Worm (Caenorhabditis elegans) whole organism, young adult: ENCODE data around the gene F49C12.4.

Experiments used
- B0019.2 ChIP-seq: fragments of 200-800 bp; sonication (Bioruptor generic); conservative IDR thresholded peaks from 2 replicates; pipeline ENCODE4 v1.3.6; 2022; ENCODE audit warnings: missing genetic modification reagents, missing genetic modification characterization, missing compliant biosample characterization
- B0336.3 ChIP-seq: fragments of 200-800 bp; sonication (Bioruptor generic); IDR thresholded peaks from 2 replicates; pipeline ENCODE4 v1.3.6; 2022; ENCODE audit warnings: missing genetic modification characterization, missing compliant biosample characterization
- F39B2.1 ChIP-seq: fragments of 200-800 bp; sonication (Bioruptor generic); IDR thresholded peaks from 2 replicates; pipeline ENCODE4 v1.3.6; 2022; ENCODE audit warnings: missing genetic modification reagents, missing genetic modification characterization, missing compliant biosample characterization
- F52B5.7 ChIP-seq: sonication (generic microtip); optimal IDR thresholded peaks from 2 replicates; lab custom pipeline; 2016; ENCODE audit warnings: mild to moderate bottlenecking, missing genetic modification characterization, missing compliant biosample characterization
- Y53G8AR.9 ChIP-seq: fragments of 200-800 bp; sonication (Bioruptor generic); conservative IDR thresholded peaks from 2 replicates; pipeline ENCODE4 v1.3.6; 2022; ENCODE audit warnings: missing genetic modification reagents, missing genetic modification characterization, missing compliant biosample characterization
- akir-1 ChIP-seq: fragments of 200-800 bp; sonication (Bioruptor generic); optimal IDR thresholded peaks from 2 replicates; lab custom pipeline; 2018; ENCODE audit warnings: mild to moderate bottlenecking, missing genetic modification characterization, moderate library complexity, missing compliant biosample characterization
- ama-1 ChIP-seq, 3 experiments: fragments of 150-350 bp in 1 of 3; sonication (generic microtip) in 2 of 3; optimal IDR thresholded peaks; 2 replicates each; lab custom pipeline; 2014 to 2018; ENCODE audit warnings: missing biosample characterization in 2 of 3, missing genetic modification characterization in 2 of 3, missing genetic modification reagents in 2 of 3
- aptf-2 ChIP-seq: fragments of 200-800 bp; sonication (Bioruptor generic); conservative IDR thresholded peaks from 2 replicates; pipeline ENCODE4 v1.3.6; 2022; ENCODE audit warnings: missing genetic modification reagents, missing genetic modification characterization, missing compliant biosample characterization
- atf-7 ChIP-seq: sonication (generic microtip); optimal IDR thresholded peaks from 2 replicates; lab custom pipeline; 2017; ENCODE audit warnings: mild to moderate bottlenecking, missing genetic modification characterization, missing compliant biosample characterization
- attf-5 ChIP-seq: fragments of 200-800 bp; sonication (Bioruptor generic); optimal IDR thresholded peaks from 2 replicates; lab custom pipeline; 2018; ENCODE audit warnings: mild to moderate bottlenecking, missing genetic modification characterization, missing compliant biosample characterization
- attf-6 ChIP-seq: fragments of 200-800 bp; sonication (Bioruptor generic); IDR thresholded peaks from 2 replicates; pipeline ENCODE4 v1.3.6; 2022; ENCODE audit warnings: missing genetic modification reagents, missing genetic modification characterization, missing compliant biosample characterization
- bed-1 ChIP-seq: fragments of 200-800 bp; sonication (Bioruptor generic); IDR thresholded peaks from 2 replicates; pipeline ENCODE4 v1.3.6; 2022; ENCODE audit warnings: missing genetic modification reagents, missing genetic modification characterization, missing compliant biosample characterization
- ccch-3 ChIP-seq: fragments of 200-800 bp; sonication (Bioruptor generic); optimal IDR thresholded peaks from 2 replicates; lab custom pipeline; 2018; ENCODE audit warnings: mild to moderate bottlenecking, missing genetic modification characterization, missing compliant biosample characterization
- cebp-1 ChIP-seq, 2 experiments: fragments of 200-800 bp in 1 of 2; sonication (Bioruptor generic) in 1 of 2; sonication (generic microtip) in 1 of 2; IDR thresholded peaks in 1 of 2; optimal IDR thresholded peaks in 1 of 2; 2 replicates each; pipeline versions ENCODE4 v1.3.6 to Lab custom; 2017 to 2022; ENCODE audit warnings: missing compliant biosample characterization in 2 of 2, missing genetic modification characterization in 2 of 2, mild to moderate bottlenecking in 1 of 2, missing genetic modification reagents in 1 of 2, moderate library complexity in 1 of 2
- die-1 ChIP-seq: sonication (generic microtip); optimal IDR thresholded peaks from 2 replicates; lab custom pipeline; 2016; ENCODE audit warnings: missing genotype, mild to moderate bottlenecking, missing genetic modification characterization, missing compliant biosample characterization
- dox-1 ChIP-seq: fragments of 200-800 bp; sonication (Bioruptor generic); IDR thresholded peaks from 2 replicates; pipeline ENCODE4 v1.3.6; 2022; ENCODE audit warnings: missing genetic modification reagents, missing genetic modification characterization, missing compliant biosample characterization
- ekl-4 ChIP-seq: fragments of 200-800 bp; sonication (Bioruptor generic); IDR thresholded peaks from 2 replicates; pipeline ENCODE4 v1.3.6; 2022; ENCODE audit warnings: missing genetic modification reagents, missing genetic modification characterization, missing compliant biosample characterization
- gei-17 ChIP-seq: fragments of 200-800 bp; sonication (Bioruptor generic); optimal IDR thresholded peaks from 2 replicates; lab custom pipeline; 2018; ENCODE audit warnings: mild to moderate bottlenecking, missing genetic modification characterization, missing compliant biosample characterization
- him-1 ChIP-seq: sonication (generic microtip); optimal IDR thresholded peaks from 2 replicates; lab custom pipeline; 2016; ENCODE audit warnings: missing genotype, missing genetic modification reagents, missing genetic modification characterization, missing compliant biosample characterization
- hrde-1 ChIP-seq: sonication (generic microtip); optimal IDR thresholded peaks from 2 replicates; lab custom pipeline; 2016; ENCODE audit warnings: missing genetic modification characterization, mild to moderate bottlenecking, missing compliant biosample characterization, moderate library complexity, missing genotype, missing genetic modification reagents, borderline replicate concordance
- let-526 ChIP-seq: fragments of 200-800 bp; sonication (Bioruptor generic); IDR thresholded peaks from 2 replicates; pipeline ENCODE4 v1.3.6; 2022; ENCODE audit warnings: missing genetic modification reagents, missing genetic modification characterization, missing compliant biosample characterization
- let-607 ChIP-seq, 2 experiments: fragments of 200-800 bp in 1 of 2; sonication (Bioruptor generic) in 1 of 2; sonication (generic microtip) in 1 of 2; optimal IDR thresholded peaks; 2 replicates each; lab custom pipeline; 2016 to 2018; ENCODE audit warnings: mild to moderate bottlenecking in 2 of 2, missing compliant biosample characterization in 2 of 2, missing genetic modification characterization in 2 of 2, moderate library complexity in 2 of 2, missing genotype in 1 of 2
- lin-26 ChIP-seq: fragments of 200-800 bp; sonication (Bioruptor generic); IDR thresholded peaks from 2 replicates; pipeline ENCODE4 v1.3.6; 2022; ENCODE audit warnings: missing genetic modification reagents, missing genetic modification characterization, missing compliant biosample characterization
- lin-35 ChIP-seq, 3 experiments: fragments of 150-350 bp in 2 of 3; sonication (generic microtip) in 1 of 3; optimal IDR thresholded peaks; 2 replicates each; lab custom pipeline; 2014 to 2018; ENCODE audit warnings: missing biosample characterization in 3 of 3, missing genetic modification characterization in 3 of 3, missing genetic modification reagents in 3 of 3
- lin-54 ChIP-seq: fragments of 200-800 bp; sonication (Bioruptor generic); optimal IDR thresholded peaks from 2 replicates; lab custom pipeline; 2018; ENCODE audit warnings: mild to moderate bottlenecking, missing genetic modification characterization, missing compliant biosample characterization
- lsl-1 ChIP-seq: fragments of 200-800 bp; sonication (Bioruptor generic); optimal IDR thresholded peaks from 2 replicates; lab custom pipeline; 2018; ENCODE audit warnings: mild to moderate bottlenecking, missing genetic modification characterization, moderate library complexity, missing compliant biosample characterization
- madf-10 ChIP-seq: sonication (generic microtip); optimal IDR thresholded peaks from 2 replicates; lab custom pipeline; 2016; ENCODE audit warnings: mild to moderate bottlenecking, missing genetic modification characterization, missing compliant biosample characterization
- mcd-1 ChIP-seq: fragments of 200-800 bp; sonication (Bioruptor generic); IDR thresholded peaks from 2 replicates; pipeline ENCODE4 v1.3.6; 2022; ENCODE audit warnings: missing genetic modification reagents, missing genetic modification characterization, missing compliant biosample characterization
- nhr-80 ChIP-seq: sonication (generic microtip); optimal IDR thresholded peaks from 2 replicates; lab custom pipeline; 2016; ENCODE audit warnings: missing genetic modification characterization, missing compliant biosample characterization
- snpc-1.1 ChIP-seq: sonication (generic microtip); optimal IDR thresholded peaks from 2 replicates; lab custom pipeline; 2017; ENCODE audit warnings: missing genetic modification characterization, mild to moderate bottlenecking, missing compliant biosample characterization, antibody characterized with exemption, moderate library complexity, missing genotype, missing genetic modification reagents; ENCODE audit not compliant: insufficient read depth
- snpc-3.4 ChIP-seq: sonication (generic microtip); optimal IDR thresholded peaks from 2 replicates; lab custom pipeline; 2017; ENCODE audit warnings: missing genetic modification characterization, mild to moderate bottlenecking, missing compliant biosample characterization, antibody characterized with exemption, moderate library complexity, missing genotype, missing genetic modification reagents
- sptf-2 ChIP-seq: fragments of 200-800 bp; sonication (Bioruptor generic); optimal IDR thresholded peaks from 2 replicates; lab custom pipeline; 2018; ENCODE audit warnings: mild to moderate bottlenecking, missing genetic modification characterization, missing compliant biosample characterization
- tbx-9 ChIP-seq: sonication (generic microtip); optimal IDR thresholded peaks from 2 replicates; lab custom pipeline; 2016; ENCODE audit warnings: borderline replicate concordance, missing genetic modification characterization, inconsistent platforms, missing compliant biosample characterization
- unc-130 ChIP-seq: sonication (generic microtip); optimal IDR thresholded peaks from 2 replicates; lab custom pipeline; 2016; ENCODE audit warnings: missing genetic modification reagents, missing genetic modification characterization, missing compliant biosample characterization
- ztf-18 ChIP-seq: sonication (generic microtip); optimal IDR thresholded peaks from 2 replicates; lab custom pipeline; 2016; ENCODE audit warnings: missing genotype, mild to moderate bottlenecking, missing genetic modification characterization, missing compliant biosample characterization
- ztf-26 ChIP-seq: sonication (generic microtip); optimal IDR thresholded peaks from 2 replicates; lab custom pipeline; 2017; ENCODE audit warnings: missing genetic modification characterization, missing compliant biosample characterization

The F49C12.4 gene

ce11 chrIV:9321039-9321851 lies 17.4 kb upstream of the F49C12.4 start, which contains the start of the genes F49C12.12 and vha-17:
F49C12.12 (minus strand) TSS chrIV:9321089.
vha-17 (plus strand) TSS chrIV:9321801.
- TF ChIP-seq him-1 (peak; percentile 33), tbx-9 (tag; lab: Kevin White, UChicago) (no peak), ekl-4 (0 out of 2 replicates have a peak, but pooled peaks have one; percentile 28), ccch-3 (GFP tag; lab: Kevin White, UChicago) (no peak), ztf-26 (tag; lab: Kevin White, UChicago) (no peak), lin-35 (GFP tag; optimal IDR thresholded peaks at IDR 0.05; lab: Kevin White, UChicago) (no peak), lin-54 (GFP tag; lab: Kevin White, UChicago) (peak; percentile 25), cebp-1 (GFP tag; IDR thresholded peaks at IDR 0.05; lab: Robert Waterston, UW) (peak; percentile 82), cebp-1 (tag; optimal IDR thresholded peaks at IDR 0.05; lab: Kevin White, UChicago) (peak; percentile 98), sptf-2 (GFP tag; lab: Kevin White, UChicago) (no peak), nhr-80 (tag; lab: Kevin White, UChicago) (peak; percentile 82), attf-5 (peak; percentile 82), B0019.2 (GFP tag; lab: Robert Waterston, UW) (no peak), ztf-18 (tag; lab: Kevin White, UChicago) (peak; percentile 13), dox-1 (GFP tag; lab: Robert Waterston, UW) (peak; percentile 49; the same call in 1 of the 2 replicates), attf-6 (GFP tag; lab: Robert Waterston, UW) (no peak), lsl-1 (GFP tag; lab: Kevin White, UChicago) (peak; percentile 0), mcd-1 (GFP tag; lab: Robert Waterston, UW) (0 out of 2 replicates have a peak, but pooled peaks have one; percentile 32), die-1 (tag; lab: Kevin White, UChicago) (no peak), madf-10 (tag; lab: Kevin White, UChicago) (peak; percentile 8), atf-7 (tag; lab: Kevin White, UChicago) (no peak)

ce11 chrIV:9320023-9320422 lies 16.1 kb upstream of the F49C12.4 start:
- TF ChIP-seq hrde-1 (tag; lab: Kevin White, UChicago) (peak; percentile 81), B0336.3 (GFP tag; lab: Robert Waterston, UW) (peak; percentile 36; the same call in 1 of the 2 replicates), ama-1 (optimal IDR thresholded peaks at IDR 0.05; lab: Kevin White, UChicago) (no peak), ama-1 (GFP tag; optimal IDR thresholded peaks at IDR 0.05; lab: Kevin White, UChicago) (peak in 1 of 2 experiments; percentile 42), unc-130 (GFP tag; lab: Kevin White, UChicago) (no peak), F52B5.7 (tag; lab: Kevin White, UChicago) (peak; percentile 70), akir-1 (GFP tag; lab: Kevin White, UChicago) (no peak), bed-1 (GFP tag; lab: Robert Waterston, UW) (0 out of 2 replicates have a peak, but pooled peaks have one; percentile 37), Y53G8AR.9 (GFP tag; lab: Robert Waterston, UW) (0 out of 2 replicates have a peak, but pooled peaks have one; percentile 45), snpc-3.4 (tag; lab: Kevin White, UChicago) (no peak), lin-26 (GFP tag; lab: Robert Waterston, UW) (peak; percentile 58; the same call in 1 of the 2 replicates), cebp-1 (GFP tag; IDR thresholded peaks at IDR 0.05; lab: Robert Waterston, UW) (no peak), cebp-1 (tag; optimal IDR thresholded peaks at IDR 0.05; lab: Kevin White, UChicago) (peak; percentile 14), snpc-1.1 (peak; percentile 64), F39B2.1 (GFP tag; lab: Robert Waterston, UW) (no peak), ztf-26 (tag; lab: Kevin White, UChicago) (no peak), let-526 (GFP tag; lab: Robert Waterston, UW) (peak; percentile 57; the same call in 1 of the 2 replicates), let-607 (tag; optimal IDR thresholded peaks at IDR 0.05; lab: Kevin White, UChicago) (peak in 1 of 2 experiments; percentile 13), aptf-2 (GFP tag; lab: Robert Waterston, UW) (no peak), him-1 (peak; percentile 48), gei-17 (GFP tag; lab: Kevin White, UChicago) (no peak)
